Worm (Caenorhabditis elegans): ENCODE results near the gene svh-5.

ce11 chrX:15334897-15335296, 42.7 kb downstream of the svh-5 start:
- TF ChIP-seq sdc-2 (tag; optimal IDR thresholded peaks at IDR 0.05) = no peak
- no peak for TF ChIP-seq dve-1 (tag; optimal IDR thresholded peaks at IDR 0.05)
- TF ChIP-seq ets-4 (tag; optimal IDR thresholded peaks at IDR 0.05) = no peak
- TF ChIP-seq K02D7.2 (tag; optimal IDR thresholded peaks at IDR 0.05) = no peak
- TF ChIP-seq ceh-34 (tag; optimal IDR thresholded peaks at IDR 0.05) = no peak
- TF ChIP-seq nfya-1 (tag; optimal IDR thresholded peaks at IDR 0.05) = no peak
- no peak for TF ChIP-seq ceh-48 (tag; optimal IDR thresholded peaks at IDR 0.05)
- TF ChIP-seq eyg-1 (tag; optimal IDR thresholded peaks at IDR 0.05) = no peak
- no peak for TF ChIP-seq unc-3 (GFP tag; conservative IDR thresholded peaks at IDR 0.05)
- TF ChIP-seq unc-3 (tag; optimal IDR thresholded peaks at IDR 0.05) = no peak
- TF ChIP-seq ceh-30 (tag; optimal IDR thresholded peaks at IDR 0.05) = no peak
